Worm (Caenorhabditis elegans) whole organism, midembryonic: ENCODE measurements around the gene snb-2.

ENCODE experiments used
- T22C8.4 ChIP-seq: fragments of 200-800 bp; sonication (Bioruptor generic); IDR thresholded peaks from 2 replicates; pipeline ENCODE4 v1.3.6; 2022; ENCODE audit warnings: missing genetic modification characterization, missing compliant biosample characterization
- cog-1 ChIP-seq: sonication (generic microtip); optimal IDR thresholded peaks from 2 replicates; lab custom pipeline; 2016; ENCODE audit warnings: missing genetic modification characterization, missing compliant biosample characterization
- flt-1 ChIP-seq: fragments of 200-800 bp; sonication (Bioruptor generic); IDR thresholded peaks from 2 replicates; pipeline ENCODE4 v1.3.6; 2022; ENCODE audit warnings: missing genetic modification characterization, missing compliant biosample characterization
- klf-2 ChIP-seq: fragments of 200-800 bp; sonication (Bioruptor generic); conservative IDR thresholded peaks from 2 replicates; pipeline ENCODE4 v1.3.6; 2022; ENCODE audit warnings: missing genetic modification reagents, missing genetic modification characterization, missing compliant biosample characterization
- med-1 ChIP-seq: sonication (generic microtip); optimal IDR thresholded peaks from 2 replicates; lab custom pipeline; 2017; ENCODE audit warnings: missing genetic modification characterization, mild to moderate bottlenecking, missing compliant biosample characterization, antibody characterized with exemption, missing genetic modification reagents; ENCODE audit not compliant: insufficient read depth
- ref-1 ChIP-seq: fragments of 200-800 bp; sonication (Bioruptor generic); conservative IDR thresholded peaks from 2 replicates; pipeline ENCODE4 v1.3.6; 2022; ENCODE audit warnings: missing genetic modification reagents, missing genetic modification characterization, missing compliant biosample characterization
- tab-1 ChIP-seq: fragments of 200-800 bp; sonication (Bioruptor generic); IDR thresholded peaks from 2 replicates; pipeline ENCODE4 v1.3.6; 2022; ENCODE audit warnings: missing genetic modification characterization, missing compliant biosample characterization
- ztf-23 ChIP-seq: fragments of 200-800 bp; sonication (Bioruptor generic); IDR thresholded peaks from 2 replicates; pipeline ENCODE4 v1.3.6; 2022; ENCODE audit warnings: missing genetic modification reagents, missing genetic modification characterization, missing compliant biosample characterization
- ztf-29 ChIP-seq: fragments of 200-800 bp; sonication (Bioruptor generic); IDR thresholded peaks from 2 replicates; pipeline ENCODE4 v1.3.6; 2022; ENCODE audit warnings: missing genetic modification reagents, missing genetic modification characterization, missing compliant biosample characterization

snb-2 gene

ce11 chrV:12354193-12354830, 8.6 kb upstream of the snb-2 start:
- TF ChIP-seq flt-1 (GFP tag; lab: Robert Waterston, UW), result peak; percentile 54; the same call in 1 of the 2 replicates
- TF ChIP-seq med-1 (GFP tag; lab: Kevin White, UChicago), result no peak

DNA sequence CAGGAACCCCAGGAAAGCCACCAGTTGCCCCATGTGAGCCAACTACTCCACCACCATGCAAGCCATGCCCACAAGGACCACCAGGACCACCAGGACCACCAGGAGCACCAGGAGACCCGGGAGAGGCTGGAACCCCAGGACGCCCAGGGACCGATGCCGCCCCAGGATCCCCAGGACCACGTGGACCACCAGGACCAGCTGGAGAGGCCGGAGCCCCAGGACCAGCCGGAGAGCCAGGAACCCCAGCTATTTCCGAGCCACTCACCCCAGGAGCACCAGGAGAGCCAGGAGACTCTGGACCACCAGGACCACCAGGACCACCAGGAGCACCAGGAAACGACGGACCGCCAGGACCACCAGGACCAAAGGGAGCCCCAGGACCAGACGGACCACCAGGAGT, 7.8 kb upstream of the snb-2 start:
- no peak for TF ChIP-seq tab-1 (GFP tag; lab: Robert Waterston, UW)
- peak; percentile 12; the same call in 1 of the 2 replicates for TF ChIP-seq ztf-29
- TF ChIP-seq cog-1 (tag; lab: Kevin White, UChicago), result no peak
- TF ChIP-seq ref-1 (GFP tag; lab: Robert Waterston, UW), result no peak
- TF ChIP-seq flt-1 (GFP tag; lab: Robert Waterston, UW), result no peak; the same call in 1 of the 2 replicates
- TF ChIP-seq klf-2, result no peak
- TF ChIP-seq T22C8.4 (GFP tag; lab: Robert Waterston, UW), result peak; percentile 43; the same call in 1 of the 2 replicates
- no peak for TF ChIP-seq med-1 (GFP tag; lab: Kevin White, UChicago)

DNA sequence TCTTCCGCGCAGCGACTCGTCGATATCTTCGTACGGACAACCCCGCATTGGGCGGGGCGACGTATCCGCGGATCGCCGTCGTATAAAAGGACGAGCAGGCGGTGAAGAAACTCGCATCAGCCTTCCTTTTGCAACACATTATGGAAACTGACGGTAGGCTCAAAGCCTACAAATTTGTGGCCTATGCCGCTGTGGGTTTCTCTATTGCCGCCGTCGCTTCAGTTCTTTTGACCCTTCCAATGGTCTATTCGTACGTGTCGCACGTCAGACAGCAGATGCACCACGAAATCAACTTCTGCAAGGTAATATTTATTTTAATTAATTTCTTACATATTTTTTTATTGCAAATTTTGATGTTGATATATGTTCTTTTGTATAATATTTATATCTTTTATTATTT, 7.2 kb upstream of the snb-2 start:
- no peak for TF ChIP-seq flt-1 (GFP tag; lab: Robert Waterston, UW)
- no peak for TF ChIP-seq cog-1 (tag; lab: Kevin White, UChicago)
- TF ChIP-seq ztf-23 (GFP tag; lab: Robert Waterston, UW), result no peak
- TF ChIP-seq klf-2, result no peak
- TF ChIP-seq ref-1 (GFP tag; lab: Robert Waterston, UW), result no peak
- no peak; the same call in 1 of the 2 replicates for TF ChIP-seq T22C8.4 (GFP tag; lab: Robert Waterston, UW)
- TF ChIP-seq tab-1 (GFP tag; lab: Robert Waterston, UW), result no peak
- no peak for TF ChIP-seq ztf-29
- TF ChIP-seq med-1 (GFP tag; lab: Kevin White, UChicago), result no peak

ce11 chrV:12352445-12352844, 6.7 kb upstream of the snb-2 start, which contains the start of gene sqt-3:
Gene sqt-3, plus strand, starts transcription at chrV:12352745.
- TF ChIP-seq ref-1 (GFP tag; lab: Robert Waterston, UW) (no peak), ztf-23 (GFP tag; lab: Robert Waterston, UW) (no peak)

DNA sequence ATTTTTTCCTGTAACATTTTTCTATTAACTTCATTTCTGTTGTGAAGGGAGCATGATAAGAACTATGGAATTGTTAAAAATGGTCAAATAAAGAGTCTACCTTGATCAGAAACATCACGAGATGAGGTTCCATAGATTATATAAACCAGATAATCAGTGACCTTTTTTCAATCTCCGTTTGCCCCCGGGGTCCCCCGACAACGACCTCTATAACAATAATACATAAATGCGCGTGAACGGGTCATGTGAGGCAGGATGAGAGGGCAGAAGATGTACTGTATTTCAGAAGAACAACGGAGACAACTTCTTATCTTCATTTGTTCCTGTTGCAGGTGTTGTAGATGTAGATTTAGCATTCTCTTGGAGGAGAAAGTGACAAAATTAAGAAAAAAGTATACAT, 6.1 kb upstream of the snb-2 start:
- no peak for TF ChIP-seq tab-1 (GFP tag; lab: Robert Waterston, UW)
- no peak for TF ChIP-seq ztf-23 (GFP tag; lab: Robert Waterston, UW)
- no peak for TF ChIP-seq cog-1 (tag; lab: Kevin White, UChicago)
- no peak for TF ChIP-seq T22C8.4 (GFP tag; lab: Robert Waterston, UW)
- no peak for TF ChIP-seq ref-1 (GFP tag; lab: Robert Waterston, UW)
- no peak for TF ChIP-seq ztf-29
- TF ChIP-seq klf-2, result no peak
- no peak for TF ChIP-seq med-1 (GFP tag; lab: Kevin White, UChicago)
- no peak for TF ChIP-seq flt-1 (GFP tag; lab: Robert Waterston, UW)

ce11 chrV:12349365-12349764, 3.7 kb upstream of the snb-2 start:
- TF ChIP-seq klf-2 (no peak), ztf-23 (GFP tag; lab: Robert Waterston, UW) (no peak), T22C8.4 (GFP tag; lab: Robert Waterston, UW) (no peak), tab-1 (GFP tag; lab: Robert Waterston, UW) (no peak), med-1 (GFP tag; lab: Kevin White, UChicago) (no peak), cog-1 (tag; lab: Kevin White, UChicago) (no peak), flt-1 (GFP tag; lab: Robert Waterston, UW) (no peak), ref-1 (GFP tag; lab: Robert Waterston, UW) (no peak), ztf-29 (no peak)

ce11 chrV:12347854-12348253, 2.1 kb upstream of the snb-2 start:
- TF ChIP-seq tab-1 (GFP tag; lab: Robert Waterston, UW) (no peak), ztf-23 (GFP tag; lab: Robert Waterston, UW) (no peak), ztf-29 (no peak), ref-1 (GFP tag; lab: Robert Waterston, UW) (no peak), T22C8.4 (GFP tag; lab: Robert Waterston, UW) (no peak), klf-2 (no peak), med-1 (GFP tag; lab: Kevin White, UChicago) (no peak), cog-1 (tag; lab: Kevin White, UChicago) (no peak), flt-1 (GFP tag; lab: Robert Waterston, UW) (no peak)

DNA sequence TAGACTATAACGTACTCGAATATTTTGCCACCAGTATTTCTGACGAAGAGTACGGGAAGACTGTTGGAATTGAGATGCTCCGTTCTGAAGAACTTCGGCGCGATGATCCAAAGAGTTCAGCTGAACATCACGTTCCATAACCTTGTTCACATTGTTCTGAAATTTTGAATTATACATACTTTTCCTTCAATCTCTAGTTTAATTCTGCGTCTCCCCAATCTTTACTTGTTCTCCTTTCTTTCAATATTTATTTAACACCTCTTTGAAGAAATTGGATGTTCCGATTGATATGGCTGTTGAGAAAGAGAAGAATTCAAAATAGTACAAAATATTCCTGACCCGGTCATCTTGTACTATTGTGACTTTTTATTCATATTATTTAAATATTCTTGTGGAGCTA, 863 bp downstream of the snb-2 start, which contains the start of gene F23H12.3:
F23H12.3 (plus strand) TSS at position 301 of the 400 bp plus-strand sequence.
- no peak for TF ChIP-seq klf-2
- TF ChIP-seq ref-1 (GFP tag; lab: Robert Waterston, UW), result no peak
- TF ChIP-seq tab-1 (GFP tag; lab: Robert Waterston, UW), result no peak
- no peak for TF ChIP-seq med-1 (GFP tag; lab: Kevin White, UChicago)
- no peak for TF ChIP-seq T22C8.4 (GFP tag; lab: Robert Waterston, UW)
- no peak for TF ChIP-seq ztf-29
- TF ChIP-seq ztf-23 (GFP tag; lab: Robert Waterston, UW), result no peak
- TF ChIP-seq flt-1 (GFP tag; lab: Robert Waterston, UW), result no peak
- TF ChIP-seq cog-1 (tag; lab: Kevin White, UChicago), result no peak

ce11 chrV:12343419-12343969, 2.2 kb downstream of the snb-2 start, which contains the start of gene tomm-20:
Gene tomm-20, minus strand, starts transcription at chrV:12343469.
- TF ChIP-seq ztf-29 (no peak), ztf-23 (GFP tag; lab: Robert Waterston, UW) (peak; percentile 88), cog-1 (tag; lab: Kevin White, UChicago) (peak; percentile 83), T22C8.4 (GFP tag; lab: Robert Waterston, UW) (no peak), flt-1 (GFP tag; lab: Robert Waterston, UW) (peak; percentile 87), ref-1 (GFP tag; lab: Robert Waterston, UW) (no peak), med-1 (GFP tag; lab: Kevin White, UChicago) (peak; percentile 54), klf-2 (peak; percentile 72), tab-1 (GFP tag; lab: Robert Waterston, UW) (no peak)
